Worm (Caenorhabditis elegans): ENCODE measurements around the gene thn-2.

The thn-2 gene

ce11 chrIV:12371879-12372278, 11.1 kb upstream of the thn-2 start, which contains the start of gene wdr-46 (continued):
- TF ChIP-seq efl-1 (optimal IDR thresholded peaks at IDR 0.05) (peak; percentile 88 to 99), efl-1 (GFP tag; optimal IDR thresholded peaks at IDR 0.05 in 1 of 2) (peak; percentile 99 to 100), dpl-1 (GFP tag; optimal IDR thresholded peaks at IDR 0.05) (peak; percentile 98 to 99 (median 99)), alr-1 (tag; optimal IDR thresholded peaks at IDR 0.05; ENCODE audit: borderline replicate concordance) (no peak), efl-3 (GFP tag; optimal IDR thresholded peaks at IDR 0.05) (peak; percentile 18), nhr-20 (tag; optimal IDR thresholded peaks at IDR 0.05) (peak; percentile 90), swsn-7 (tag; optimal IDR thresholded peaks at IDR 0.05) (peak; percentile 87), ztf-4 (tag; optimal IDR thresholded peaks at IDR 0.05) (peak; percentile 65), ces-1 (GFP tag; optimal IDR thresholded peaks at IDR 0.05) (no peak), snu-23 (GFP tag; optimal IDR thresholded peaks at IDR 0.05) (peak; percentile 91), vab-15 (tag; optimal IDR thresholded peaks at IDR 0.05) (peak; percentile 15), grh-1 (GFP tag; IDR thresholded peaks at IDR 0.05) (peak; percentile 83)

DNA sequence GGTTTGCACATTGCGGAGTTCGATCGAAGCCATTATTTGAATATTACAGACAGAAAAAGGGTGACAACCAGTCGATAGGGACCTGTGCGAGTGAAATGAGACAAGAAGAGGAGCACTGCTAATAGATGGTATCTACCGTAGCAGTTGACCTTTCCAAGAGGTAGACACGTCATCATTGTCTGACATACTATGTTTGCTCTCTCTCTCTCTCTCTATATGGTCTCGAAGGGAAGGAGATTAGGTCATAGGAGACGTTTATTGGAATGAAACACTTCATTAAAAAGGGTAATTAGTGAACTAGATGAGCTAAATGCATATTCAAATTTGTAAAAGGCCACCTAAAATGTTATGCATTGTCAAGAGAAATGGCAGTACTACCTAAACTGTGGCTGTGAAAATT, 6.9 kb upstream of the thn-2 start, which contains the start of gene atz-1:
Gene atz-1, minus strand, starts transcription at position 101 of the 400 bp plus-strand sequence.
- no peak for TF ChIP-seq nhr-85 (tag)
- no peak for TF ChIP-seq hlh-17 (GFP tag; optimal IDR thresholded peaks at IDR 0.05; ENCODE audit: borderline replicate concordance)

- no peak for TF ChIP-seq mab-9 (GFP tag; IDR thresholded peaks at IDR 0.05)
- TF ChIP-seq lin-39 (tag; optimal IDR thresholded peaks at IDR 0.05): no peak
- no peak for TF ChIP-seq unc-62 (GFP tag; optimal IDR thresholded peaks at IDR 0.05)
- peak; percentile 54 for TF ChIP-seq elt-2 (tag; optimal IDR thresholded peaks at IDR 0.05)
Measured at ce11 chrIV:12378919-12379318, 4.1 kb upstream of the thn-2 start.

DNA sequence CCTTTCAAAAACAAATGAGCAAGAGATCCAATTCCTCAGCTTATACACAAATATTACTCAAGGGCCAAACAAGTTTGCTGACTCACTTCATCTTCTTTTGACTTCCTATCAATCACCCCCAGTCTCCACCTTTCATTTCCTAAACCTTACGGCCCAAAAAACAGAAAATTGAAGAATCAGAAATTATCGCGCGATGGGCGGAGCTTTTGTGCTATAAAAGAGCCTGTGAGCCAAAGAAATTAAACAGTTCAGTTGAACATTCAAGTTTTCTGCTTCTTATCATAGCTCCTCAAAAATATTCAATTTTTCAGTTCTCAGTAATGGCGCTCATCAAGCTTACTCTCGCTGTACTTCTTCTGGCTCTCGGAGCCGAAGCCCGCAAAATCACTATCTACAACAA, 3.2 kb upstream of the thn-2 start, which contains the start of gene thn-1:
Gene thn-1, plus strand, starts transcription at position 301 of the 400 bp plus-strand sequence.
- TF ChIP-seq tbx-2 (tag; optimal IDR thresholded peaks at IDR 0.05) (no peak), lin-35 (GFP tag; optimal IDR thresholded peaks at IDR 0.05) (no peak), unc-86 (tag; optimal IDR thresholded peaks at IDR 0.05) (no peak), mef-2 (tag; optimal IDR thresholded peaks at IDR 0.05) (no peak), blmp-1 (tag; optimal IDR thresholded peaks at IDR 0.05) (no peak), nhr-90 (tag; optimal IDR thresholded peaks at IDR 0.05; ENCODE audit: poor library complexity) (no peak), mab-9 (GFP tag; IDR thresholded peaks at IDR 0.05) (no peak), C04F5.9 (tag; optimal IDR thresholded peaks at IDR 0.05) (no peak), nhr-77 (tag; optimal IDR thresholded peaks at IDR 0.05) (no peak), snu-23 (GFP tag; optimal IDR thresholded peaks at IDR 0.05) (no peak), sptf-1 (tag; optimal IDR thresholded peaks at IDR 0.05) (no peak), nhr-76 (tag; optimal IDR thresholded peaks at IDR 0.05) (no peak), nhr-85 (tag) (no peak), mdl-1 (tag; optimal IDR thresholded peaks at IDR 0.05) (no peak), ama-1 (optimal IDR thresholded peaks at IDR 0.05) (no peak), fos-1 (tag; optimal IDR thresholded peaks at IDR 0.05) (no peak), hpl-2 (GFP tag; optimal IDR thresholded peaks at IDR 0.05) (no peak)

DNA sequence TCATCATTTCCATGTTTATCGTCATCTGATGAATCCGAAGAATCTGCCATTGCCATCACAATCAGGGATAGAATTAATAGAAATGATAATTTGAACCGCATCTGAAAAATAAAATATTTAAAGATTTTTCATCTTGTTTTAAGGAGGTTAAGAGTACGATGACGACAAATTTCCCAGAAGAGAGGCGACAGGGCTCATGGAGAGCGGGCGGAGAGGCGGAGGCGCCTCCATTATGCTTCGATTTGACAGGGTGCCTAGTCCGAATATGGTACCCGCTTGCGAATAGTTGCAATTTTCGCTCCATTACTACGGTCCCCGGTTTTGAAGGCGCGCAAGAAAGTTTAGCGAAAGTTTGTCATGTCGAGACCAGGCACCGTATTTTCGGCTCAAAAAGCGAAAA, 2.1 kb downstream of the thn-2 start, which contains the start of gene F28D1.6:
Gene F28D1.6, minus strand, starts transcription at position 101 of the 400 bp plus-strand sequence.
- TF ChIP-seq ceh-90 (tag; optimal IDR thresholded peaks at IDR 0.05) (no peak), mdl-1 (tag; optimal IDR thresholded peaks at IDR 0.05) (no peak), unc-86 (tag; optimal IDR thresholded peaks at IDR 0.05) (no peak), hlh-4 (tag; optimal IDR thresholded peaks at IDR 0.05) (no peak), Y116A8C.19 (tag; optimal IDR thresholded peaks at IDR 0.05; ENCODE audit: borderline replicate concordance) (no peak), nhr-71 (tag; optimal IDR thresholded peaks at IDR 0.05) (no peak), elt-3 (tag; optimal IDR thresholded peaks at IDR 0.05) (no peak), nhr-20 (tag; optimal IDR thresholded peaks at IDR 0.05) (no peak), nhr-47 (tag; optimal IDR thresholded peaks at IDR 0.05) (no peak), tbx-2 (tag; optimal IDR thresholded peaks at IDR 0.05) (no peak), unc-130 (tag; optimal IDR thresholded peaks at IDR 0.05) (no peak), fos-1 (tag; optimal IDR thresholded peaks at IDR 0.05) (no peak), nhr-76 (tag; optimal IDR thresholded peaks at IDR 0.05) (no peak)
